Worm (Caenorhabditis elegans) whole organism, L4/young adult: Measurements from ENCODE around the gene C17F4.8.
"Not testable (repeated sequence)": the region's sequence is repeated elsewhere in the genome, so short reads cannot be mapped to it uniquely, and the experiment has no call there.

Experiments used
- W03F9.2 ChIP-seq: fragments of 150-350 bp; optimal IDR thresholded peaks from 2 replicates; lab custom pipeline; 2014; ENCODE audit warnings: missing biosample characterization, missing genetic modification characterization
- dao-5 ChIP-seq: sonication (generic microtip); optimal IDR thresholded peaks from 2 replicates; lab custom pipeline; 2016; ENCODE audit warnings: missing genotype, missing genetic modification characterization, moderate library complexity, missing compliant biosample characterization
- him-1 ChIP-seq: sonication (generic microtip); optimal IDR thresholded peaks from 2 replicates; lab custom pipeline; 2016; ENCODE audit warnings: missing genotype, missing genetic modification reagents, missing genetic modification characterization, missing compliant biosample characterization

- TF ChIP-seq him-1 (tag; lab: Kevin White, UChicago); W03F9.2 (tag; lab: Kevin White, UChicago); dao-5: not testable (repeated sequence)
These were observed 18.9 kb downstream of the C17F4.8 start, which contains the start of gene ZC239.3 for ce11 chrII:3215762-3216161.
